Worm (Caenorhabditis elegans): ENCODE results near the gene clec-5.

ce11 chrIII:4893540-4893939 is 10.1 kb upstream of the clec-5 start, which contains the start of gene F26F4.6:
- TF ChIP-seq rnt-1 (tag; optimal IDR thresholded peaks at IDR 0.05) (no peak), nhr-28 (tag; optimal IDR thresholded peaks at IDR 0.05) (no peak), lin-15B (tag; optimal IDR thresholded peaks at IDR 0.05) (no peak), ztf-11 (tag; optimal IDR thresholded peaks at IDR 0.05) (no peak), fkh-10 (GFP tag; optimal IDR thresholded peaks at IDR 0.05) (no peak), zip-4 (GFP tag; optimal IDR thresholded peaks at IDR 0.05) (no peak)

Measured in whole organism, L1 larva.